Fruit fly (Drosophila melanogaster) whole organism, prepupa: ENCODE results near the gene Lamtor1.

Source experiments
- Blimp-1 ChIP-seq: fragments of 200-800 bp; sonication (Bioruptor generic); optimal IDR thresholded peaks from 3 replicates; lab custom pipeline; 2017; ENCODE audit warnings: missing biosample characterization, missing genetic modification characterization, mild to moderate bottlenecking, moderate library complexity, missing genetic modification reagents
- CG10669 ChIP-seq: fragments of 200-800 bp; sonication (Bioruptor generic); optimal IDR thresholded peaks from 3 replicates; lab custom pipeline; 2018; ENCODE audit warnings: missing biosample characterization, mild to moderate bottlenecking, missing genetic modification characterization, moderate library complexity
- CG11294 ChIP-seq: fragments of 200-800 bp; sonication (Bioruptor generic); IDR thresholded peaks from 2 replicates; pipeline ENCODE4 v1.3.6; 2022; ENCODE audit warnings: missing biosample characterization, missing genetic modification characterization
- CG11762 ChIP-seq: fragments of 200-800 bp; sonication (Bioruptor generic); optimal IDR thresholded peaks from 3 replicates; lab custom pipeline; 2016; ENCODE audit warnings: missing biosample characterization, missing genetic modification characterization; ENCODE audit not compliant: insufficient read depth
- CG11902 ChIP-seq: fragments of 200-800 bp; sonication (Bioruptor generic); optimal IDR thresholded peaks from 3 replicates; lab custom pipeline; 2016; ENCODE audit warnings: missing biosample characterization, missing genetic modification characterization
- CG16779 ChIP-seq: fragments of 200-800 bp; sonication (Bioruptor generic); optimal IDR thresholded peaks from 3 replicates; lab custom pipeline; 2017; ENCODE audit warnings: missing biosample characterization, mild to moderate bottlenecking, missing genetic modification characterization
- CG31627 ChIP-seq: fragments of 200-800 bp; sonication (Bioruptor generic); optimal IDR thresholded peaks from 3 replicates; lab custom pipeline; 2016; ENCODE audit warnings: missing biosample characterization, missing genetic modification characterization
- CG32006 ChIP-seq: fragments of 200-800 bp; sonication (Bioruptor generic); optimal IDR thresholded peaks from 3 replicates; lab custom pipeline; 2017; ENCODE audit warnings: missing biosample characterization, mild to moderate bottlenecking, missing genetic modification characterization
- CG34406 ChIP-seq: fragments of 200-800 bp; sonication (Bioruptor generic); optimal IDR thresholded peaks from 3 replicates; lab custom pipeline; 2016; ENCODE audit warnings: missing biosample characterization, missing genetic modification characterization
- CG3919 ChIP-seq: fragments of 200-800 bp; sonication (Bioruptor generic); optimal IDR thresholded peaks from 3 replicates; lab custom pipeline; 2016; ENCODE audit warnings: missing biosample characterization, missing genetic modification characterization
- CG4318 ChIP-seq: fragments of 200-800 bp; sonication (Bioruptor generic); optimal IDR thresholded peaks from 3 replicates; lab custom pipeline; 2017; ENCODE audit warnings: missing biosample characterization, mild to moderate bottlenecking, missing genetic modification characterization
- CG6163 ChIP-seq: fragments of 200-800 bp; sonication (Bioruptor generic); IDR thresholded peaks from 3 replicates; pipeline ENCODE4 v1.3.6; 2022; ENCODE audit warnings: missing biosample characterization, missing genetic modification characterization
- CG6276 ChIP-seq: fragments of 200-800 bp; sonication (Bioruptor generic); optimal IDR thresholded peaks from 2 replicates; lab custom pipeline; 2017; ENCODE audit warnings: missing biosample characterization, mild to moderate bottlenecking, missing genetic modification characterization
- CG6854 ChIP-seq: fragments of 200-800 bp; sonication (Bioruptor generic); optimal IDR thresholded peaks from 2 replicates; lab custom pipeline; 2017; ENCODE audit warnings: missing biosample characterization, mild to moderate bottlenecking, missing genetic modification characterization
- CG7368 ChIP-seq: fragments of 200-800 bp; sonication (Bioruptor generic); optimal IDR thresholded peaks from 3 replicates; lab custom pipeline; 2016; ENCODE audit warnings: missing biosample characterization, missing genetic modification characterization
- CG8319 ChIP-seq: fragments of 200-800 bp; sonication (Bioruptor generic); optimal IDR thresholded peaks from 3 replicates; lab custom pipeline; 2016; ENCODE audit warnings: missing biosample characterization, missing genetic modification characterization
- CG8632 ChIP-seq: fragments of 200-800 bp; sonication (Bioruptor generic); optimal IDR thresholded peaks from 3 replicates; lab custom pipeline; 2016; ENCODE audit warnings: missing biosample characterization, missing genetic modification characterization
- Eip75B ChIP-seq: fragments of 200-800 bp; sonication (Bioruptor generic); optimal IDR thresholded peaks from 3 replicates; lab custom pipeline; 2016; ENCODE audit warnings: missing biosample characterization, missing genetic modification characterization
- Eip78C ChIP-seq: fragments of 200-800 bp; sonication (Bioruptor generic); peaks from one replicate; lab custom pipeline; 2016; ENCODE audit warnings: missing biosample characterization, missing genetic modification characterization
- Eip93F ChIP-seq: fragments of 200-800 bp; sonication (Bioruptor generic); optimal IDR thresholded peaks from 2 replicates; lab custom pipeline; 2016; ENCODE audit warnings: missing biosample characterization, mild to moderate bottlenecking, missing genetic modification characterization
- Gug ChIP-seq: fragments of 200-800 bp; sonication (Bioruptor generic); IDR thresholded peaks from 2 replicates; pipeline ENCODE4 v1.3.6; 2022; ENCODE audit warnings: missing biosample characterization, missing genetic modification characterization
- Hr38 ChIP-seq: sonication (Bioruptor generic); optimal IDR thresholded peaks from 2 replicates; lab custom pipeline; 2016; ENCODE audit warnings: missing biosample characterization, missing genetic modification characterization
- Hr39 ChIP-seq: fragments of 200-800 bp; sonication (Bioruptor generic); optimal IDR thresholded peaks from 2 replicates; lab custom pipeline; 2016; ENCODE audit warnings: missing biosample characterization, missing genetic modification characterization
- Hr4 ChIP-seq: fragments of 200-800 bp; sonication (Bioruptor generic); optimal IDR thresholded peaks from 3 replicates; lab custom pipeline; 2016; ENCODE audit warnings: missing biosample characterization, missing genetic modification characterization
- Lpt ChIP-seq: fragments of 200-800 bp; sonication (Bioruptor generic); optimal IDR thresholded peaks from 3 replicates; lab custom pipeline; 2016; ENCODE audit warnings: missing biosample characterization, missing genetic modification characterization
- Smox ChIP-seq: fragments of 200-800 bp; sonication (Bioruptor generic); optimal IDR thresholded peaks from 3 replicates; lab custom pipeline; 2016; ENCODE audit warnings: missing biosample characterization, missing genetic modification characterization
- Sox102F ChIP-seq: fragments of 200-800 bp; sonication (Bioruptor generic); optimal IDR thresholded peaks from 2 replicates; lab custom pipeline; 2016; ENCODE audit warnings: missing biosample characterization, mild to moderate bottlenecking, missing genetic modification characterization
- Sox15 ChIP-seq: fragments of 200-800 bp; sonication (Bioruptor generic); optimal IDR thresholded peaks from 3 replicates; lab custom pipeline; 2016; ENCODE audit warnings: missing biosample characterization, missing genetic modification characterization
- achi ChIP-seq: fragments of 200-800 bp; sonication (Bioruptor generic); optimal IDR thresholded peaks from 3 replicates; lab custom pipeline; 2016; ENCODE audit warnings: missing biosample characterization, missing genetic modification characterization
- acj6 ChIP-seq: fragments of 200-800 bp; sonication (Bioruptor generic); optimal IDR thresholded peaks from 3 replicates; lab custom pipeline; 2016; ENCODE audit warnings: missing biosample characterization, missing genetic modification characterization
- dac ChIP-seq: fragments of 200-800 bp; sonication (Bioruptor generic); optimal IDR thresholded peaks from 2 replicates; lab custom pipeline; 2017; ENCODE audit warnings: missing biosample characterization, mild to moderate bottlenecking, missing genetic modification characterization
- dsx ChIP-seq: fragments of 200-800 bp; optimal IDR thresholded peaks from 3 replicates; lab custom pipeline; 2019; ENCODE audit warnings: missing biosample characterization, mild to moderate bottlenecking, missing genetic modification characterization, moderate library complexity; ENCODE audit not compliant: poor library complexity, severe bottlenecking
- eg ChIP-seq: fragments of 200-800 bp; sonication (Bioruptor generic); IDR thresholded peaks from 3 replicates; pipeline ENCODE4 v1.3.6; 2022; ENCODE audit warnings: missing biosample characterization, missing genetic modification characterization
- esn ChIP-seq: fragments of 200-800 bp; sonication (Bioruptor generic); optimal IDR thresholded peaks from 2 replicates; lab custom pipeline; 2016; ENCODE audit warnings: missing biosample characterization, mild to moderate bottlenecking, missing genetic modification characterization, moderate library complexity
- fd59A ChIP-seq: fragments of 200-800 bp; sonication (Bioruptor generic); optimal IDR thresholded peaks from 2 replicates; lab custom pipeline; 2017; ENCODE audit warnings: missing biosample characterization, mild to moderate bottlenecking, missing genetic modification characterization, missing genetic modification reagents
- fd85E ChIP-seq: fragments of 200-800 bp; sonication (Bioruptor generic); optimal IDR thresholded peaks from 3 replicates; lab custom pipeline; 2016; ENCODE audit warnings: missing biosample characterization, missing genetic modification characterization
- fkh ChIP-seq: fragments of 200-800 bp; sonication (Bioruptor generic); optimal IDR thresholded peaks from 3 replicates; lab custom pipeline; 2017; ENCODE audit warnings: missing biosample characterization, mild to moderate bottlenecking, missing genetic modification characterization, moderate library complexity
- lz ChIP-seq: fragments of 200-800 bp; sonication (Bioruptor generic); optimal IDR thresholded peaks from 3 replicates; lab custom pipeline; 2016; ENCODE audit warnings: missing biosample characterization, missing genetic modification characterization
- net ChIP-seq: fragments of 200-800 bp; sonication (Bioruptor generic); optimal IDR thresholded peaks from 3 replicates; lab custom pipeline; 2016; ENCODE audit warnings: missing biosample characterization, missing genetic modification characterization
- spab ChIP-seq: fragments of 200-800 bp; sonication (Bioruptor generic); optimal IDR thresholded peaks from 2 replicates; lab custom pipeline; 2017; ENCODE audit warnings: missing biosample characterization, mild to moderate bottlenecking, missing genetic modification characterization, missing genetic modification reagents
- ss ChIP-seq, 2 experiments: fragments of 200-800 bp; sonication (Bioruptor generic); optimal IDR thresholded peaks; 2 replicates in 1 of 2; 3 replicates in 1 of 2; lab custom pipeline; 2017 to 2018; ENCODE audit warnings: mild to moderate bottlenecking in 2 of 2, missing biosample characterization in 2 of 2, missing genetic modification characterization in 2 of 2, moderate library complexity in 1 of 2
- svp ChIP-seq: fragments of 200-800 bp; sonication (Bioruptor generic); peaks from one replicate; lab custom pipeline; 2016; ENCODE audit warnings: missing biosample characterization, missing genetic modification characterization
- topi ChIP-seq: fragments of 200-800 bp; sonication (Bioruptor generic); optimal IDR thresholded peaks from 3 replicates; lab custom pipeline; 2016; ENCODE audit warnings: missing biosample characterization, missing genetic modification characterization

Gene Lamtor1

dm6 chr3L:20005033-20005782 lies 23.6 kb downstream of the Lamtor1 start, which contains the start of gene kug:
TSS of gene kug (plus strand) at chr3L:20005301.
- TF ChIP-seq CG16779 (tag; lab: Kevin White, UChicago) (no peak), lz (no peak), CG6276 (GFP tag; lab: Kevin White, UChicago) (no peak), Blimp-1 (GFP tag; lab: Kevin White, UChicago) (no peak), Smox (GFP tag; lab: Kevin White, UChicago) (no peak), eg (GFP tag; lab: Robert Waterston, UW) (no peak), esn (GFP tag; lab: Kevin White, UChicago) (no peak), Sox102F (GFP tag; lab: Kevin White, UChicago) (no peak), CG6163 (no peak), CG4318 (no peak), CG7368 (no peak), topi (no peak)

dm6 chr3L:20004442-20004869 lies 24.4 kb downstream of the Lamtor1 start:
- no peak for TF ChIP-seq CG11294 (GFP tag; lab: Robert Waterston, UW)
- peak; percentile 61 for TF ChIP-seq Eip78C (GFP tag; lab: Kevin White, UChicago)

dm6 chr3L:20003235-20003493 lies 25.7 kb downstream of the Lamtor1 start:
- TF ChIP-seq Smox (GFP tag; lab: Kevin White, UChicago) = no peak
- TF ChIP-seq CG10669 (GFP tag; lab: Kevin White, UChicago) = peak; percentile 0

dm6 chr3L:20002482-20003234 lies 26.2 kb downstream of the Lamtor1 start, which contains the start of gene CG7668:
TSS of gene CG7668 (plus strand) at chr3L:20002736.
- peak; percentile 93 for TF ChIP-seq lz
- TF ChIP-seq CG34406 (GFP tag; lab: Kevin White, UChicago) = peak; percentile 92
- peak; percentile 82 for TF ChIP-seq Eip93F (GFP tag; lab: Kevin White, UChicago)
- TF ChIP-seq Hr38 = no peak
- peak; percentile 92 for TF ChIP-seq Eip75B
- TF ChIP-seq CG8319 (GFP tag; lab: Kevin White, UChicago) = peak; percentile 82
- peak; percentile 82 for TF ChIP-seq CG11902 (GFP tag; lab: Kevin White, UChicago)
- peak; percentile 91 for TF ChIP-seq Hr4
- peak; percentile 90 for TF ChIP-seq CG8632
- TF ChIP-seq CG32006 (GFP tag; lab: Kevin White, UChicago) = no peak
- TF ChIP-seq Gug (GFP tag; lab: Robert Waterston, UW) = peak; percentile 84
- TF ChIP-seq Lpt (GFP tag; lab: Kevin White, UChicago) = peak; percentile 84
- TF ChIP-seq CG10669 (GFP tag; lab: Kevin White, UChicago) = peak; percentile 87
- no peak for TF ChIP-seq CG16779 (tag; lab: Kevin White, UChicago)
- no peak; the same call in 1 of the 2 replicates for TF ChIP-seq CG11294 (GFP tag; lab: Robert Waterston, UW)
- peak; percentile 80 to 88 for TF ChIP-seq ss (GFP tag; optimal IDR thresholded peaks at IDR 0.05; lab: Kevin White, UChicago)
- peak; percentile 94 for TF ChIP-seq acj6 (GFP tag; lab: Kevin White, UChicago)
- no peak for TF ChIP-seq svp (GFP tag; lab: Kevin White, UChicago)
- peak; percentile 57 for TF ChIP-seq dac (GFP tag; lab: Kevin White, UChicago)
- peak; percentile 92 for TF ChIP-seq Hr39 (GFP tag; lab: Kevin White, UChicago)
- TF ChIP-seq CG6276 (GFP tag; lab: Kevin White, UChicago) = peak; percentile 90
- TF ChIP-seq fkh = peak; percentile 55
- TF ChIP-seq CG4318 = peak; percentile 68
- TF ChIP-seq Sox15 (GFP tag; lab: Kevin White, UChicago) = peak; percentile 87
- peak; percentile 85 for TF ChIP-seq CG11762
- TF ChIP-seq CG6163 = no peak; the same call in 2 of the 3 replicates
- peak; percentile 75 for TF ChIP-seq CG6854
- TF ChIP-seq fd85E (GFP tag; lab: Kevin White, UChicago) = peak; percentile 41
- peak; percentile 93 for TF ChIP-seq CG3919 (GFP tag; lab: Kevin White, UChicago)
- peak; percentile 91 for TF ChIP-seq dsx (GFP tag; lab: Kevin White, UChicago)
- TF ChIP-seq spab = peak; percentile 81
- TF ChIP-seq achi = peak; percentile 89
- peak; percentile 92 for TF ChIP-seq net
- TF ChIP-seq CG31627 (GFP tag; lab: Kevin White, UChicago) = peak; percentile 94
- TF ChIP-seq fd59A (GFP tag; lab: Kevin White, UChicago) = peak; percentile 79
